Worm (Caenorhabditis elegans): Measurements from ENCODE around the gene T16G1.7.

The T16G1.7 gene

ce11 chrV:12967925-12968327 is 33.0 kb upstream of the T16G1.7 start, which contains the start of gene R186.8 (continued):
- TF ChIP-seq nhr-19 (GFP tag; conservative IDR thresholded peaks at IDR 0.05) = peak; percentile 85

- TF ChIP-seq F16B12.6 (tag; optimal IDR thresholded peaks at IDR 0.05) (no peak), unc-30 (tag; optimal IDR thresholded peaks at IDR 0.05) (no peak), unc-130 (tag; optimal IDR thresholded peaks at IDR 0.05) (no peak), fkh-10 (GFP tag; optimal IDR thresholded peaks at IDR 0.05) (no peak), lin-14 (GFP tag; optimal IDR thresholded peaks at IDR 0.05) (no peak), nhr-20 (tag; optimal IDR thresholded peaks at IDR 0.05) (no peak), mef-2 (tag; optimal IDR thresholded peaks at IDR 0.05) (no peak), hlh-17 (GFP tag; optimal IDR thresholded peaks at IDR 0.05; ENCODE audit: borderline replicate concordance) (no peak)
Measured at ce11 chrV:12967110-12967509, 32.2 kb upstream of the T16G1.7 start, which contains the start of gene R186.3. Gene R186.3, minus strand, starts transcription at chrV:12967210.

- no peak for TF ChIP-seq ceh-90 (tag; optimal IDR thresholded peaks at IDR 0.05)
- no peak for TF ChIP-seq elt-2 (tag; optimal IDR thresholded peaks at IDR 0.05)
- peak; percentile 23 for TF ChIP-seq ceh-8 (GFP tag; optimal IDR thresholded peaks at IDR 0.05)
- TF ChIP-seq unc-98 (GFP tag; IDR thresholded peaks at IDR 0.05) = no peak
- no peak for TF ChIP-seq vab-15 (tag; optimal IDR thresholded peaks at IDR 0.05)
- no peak for TF ChIP-seq F16B12.6 (tag; optimal IDR thresholded peaks at IDR 0.05)
- TF ChIP-seq nhr-20 (tag; optimal IDR thresholded peaks at IDR 0.05) = no peak
- no peak for TF ChIP-seq aly-2 (tag; optimal IDR thresholded peaks at IDR 0.05)
Measured at ce11 chrV:12964076-12964475, 29.2 kb upstream of the T16G1.7 start, which contains the start of gene srd-35. Gene srd-35, plus strand, starts transcription at chrV:12964376.

- TF ChIP-seq mep-1 (tag; optimal IDR thresholded peaks at IDR 0.05) (peak; percentile 31), nhr-71 (tag; optimal IDR thresholded peaks at IDR 0.05) (peak; percentile 24), elt-2 (tag; optimal IDR thresholded peaks at IDR 0.05) (peak; percentile 47), blmp-1 (tag; optimal IDR thresholded peaks at IDR 0.05) (peak; percentile 9), nhr-90 (tag; optimal IDR thresholded peaks at IDR 0.05; ENCODE audit: poor library complexity) (no peak), efl-1 (optimal IDR thresholded peaks at IDR 0.05) (no peak), efl-1 (GFP tag; optimal IDR thresholded peaks at IDR 0.05 in 1 of 2) (peak in 1 of 2 experiments; percentile 70), lin-14 (GFP tag; optimal IDR thresholded peaks at IDR 0.05) (peak; percentile 45), vab-15 (tag; optimal IDR thresholded peaks at IDR 0.05) (no peak)
Measured at ce11 chrV:12963192-12963591, 28.3 kb upstream of the T16G1.7 start, which contains the start of gene hrg-9. Gene hrg-9, minus strand, starts transcription at chrV:12963343.

ce11 chrV:12961085-12961560 is 26.2 kb upstream of the T16G1.7 start, which contains the start of gene mpst-7:
Gene mpst-7, minus strand, starts transcription at chrV:12961135.
- TF ChIP-seq efl-1 (optimal IDR thresholded peaks at IDR 0.05) (no peak), efl-1 (GFP tag; optimal IDR thresholded peaks at IDR 0.05 in 1 of 2) (peak in 1 of 2 experiments; percentile 65), lin-14 (GFP tag; optimal IDR thresholded peaks at IDR 0.05) (peak; percentile 80), nhr-85 (tag) (no peak), alr-1 (tag; optimal IDR thresholded peaks at IDR 0.05; ENCODE audit: borderline replicate concordance) (no peak), C16A3.4 (tag; optimal IDR thresholded peaks at IDR 0.05) (no peak), lin-13 (GFP tag; optimal IDR thresholded peaks at IDR 0.05) (no peak), nhr-20 (tag; optimal IDR thresholded peaks at IDR 0.05) (no peak), isw-1 (GFP tag; IDR thresholded peaks at IDR 0.05) (no peak), blmp-1 (tag; optimal IDR thresholded peaks at IDR 0.05) (peak; percentile 83)

ce11 chrV:12954261-12954660 is 19.3 kb upstream of the T16G1.7 start:
- TF ChIP-seq skn-1 (tag; optimal IDR thresholded peaks at IDR 0.05) (no peak), efl-1 (optimal IDR thresholded peaks at IDR 0.05) (no peak), efl-1 (GFP tag; optimal IDR thresholded peaks at IDR 0.05 in 1 of 2) (peak in 1 of 2 experiments; percentile 69)

- TF ChIP-seq sox-4 (tag; optimal IDR thresholded peaks at IDR 0.05) (no peak), fkh-4 (tag; optimal IDR thresholded peaks at IDR 0.05; ENCODE audit: borderline replicate concordance) (no peak), lin-14 (GFP tag; optimal IDR thresholded peaks at IDR 0.05) (no peak), lin-39 (tag; optimal IDR thresholded peaks at IDR 0.05) (no peak), dsc-1 (tag; optimal IDR thresholded peaks at IDR 0.05) (no peak), rnt-1 (tag; optimal IDR thresholded peaks at IDR 0.05) (no peak), mef-2 (tag; optimal IDR thresholded peaks at IDR 0.05) (no peak), snu-23 (GFP tag; optimal IDR thresholded peaks at IDR 0.05) (no peak), aly-2 (tag; optimal IDR thresholded peaks at IDR 0.05) (no peak), nhr-84 (tag; optimal IDR thresholded peaks at IDR 0.05) (no peak), zag-1 (tag; optimal IDR thresholded peaks at IDR 0.05) (no peak), nhr-12 (tag; optimal IDR thresholded peaks at IDR 0.05) (no peak), nhr-85 (tag) (no peak), grh-1 (GFP tag; IDR thresholded peaks at IDR 0.05) (no peak), pax-3 (tag; optimal IDR thresholded peaks at IDR 0.05) (no peak), elt-2 (tag; optimal IDR thresholded peaks at IDR 0.05) (no peak), nhr-11 (tag; optimal IDR thresholded peaks at IDR 0.05) (no peak)
Measured at ce11 chrV:12953702-12954101, 18.8 kb upstream of the T16G1.7 start, which contains the start of gene eif-3.K. Gene eif-3.K, plus strand, starts transcription at chrV:12954002.
